Fruit fly (Drosophila melanogaster) whole organism, embryonic: ENCODE data around the gene CG13075.

ENCODE experiments used
- Atf6 ChIP-seq: fragments of 200-800 bp; sonication (Bioruptor generic); IDR thresholded peaks from 2 replicates; pipeline ENCODE4 v1.3.6; 2022; ENCODE audit warnings: missing biosample characterization, missing genetic modification characterization
- C15 ChIP-seq: fragments of 200-800 bp; sonication (Bioruptor generic); IDR thresholded peaks from 3 replicates; pipeline ENCODE4 v1.3.6; 2022; ENCODE audit warnings: missing biosample characterization, missing genetic modification characterization
- CG11504 ChIP-seq: fragments of 200-800 bp; sonication (Bioruptor generic); optimal IDR thresholded peaks from 3 replicates; lab custom pipeline; 2019; ENCODE audit warnings: missing biosample characterization, mild to moderate bottlenecking, missing genetic modification characterization, moderate library complexity
- CG12744 ChIP-seq: fragments of 200-800 bp; sonication (Bioruptor generic); optimal IDR thresholded peaks from 2 replicates; lab custom pipeline; 2016; ENCODE audit warnings: missing biosample characterization, missing genetic modification characterization
- CG13123 ChIP-seq: fragments of 200-800 bp; sonication (Bioruptor generic); optimal IDR thresholded peaks from 2 replicates; lab custom pipeline; 2016; ENCODE audit warnings: missing biosample characterization, missing genetic modification characterization
- CG13296 ChIP-seq: fragments of 200-800 bp; sonication (Bioruptor generic); optimal IDR thresholded peaks from 3 replicates; lab custom pipeline; 2018; ENCODE audit warnings: missing biosample characterization, mild to moderate bottlenecking, missing genetic modification characterization
- CG15269 ChIP-seq: fragments of 200-800 bp; sonication (Bioruptor generic); optimal IDR thresholded peaks from 2 replicates; lab custom pipeline; 2018; ENCODE audit warnings: missing biosample characterization, mild to moderate bottlenecking, missing genetic modification characterization, moderate library complexity
- CG15696 ChIP-seq: fragments of 200-800 bp; sonication (Bioruptor generic); optimal IDR thresholded peaks from 2 replicates; lab custom pipeline; 2019; ENCODE audit warnings: missing biosample characterization, mild to moderate bottlenecking, missing genetic modification characterization, moderate library complexity
- CG16779 ChIP-seq: fragments of 200-800 bp; sonication (Bioruptor generic); IDR thresholded peaks from 2 replicates; pipeline ENCODE4 v1.3.6; 2022; ENCODE audit warnings: missing biosample characterization, missing genetic modification characterization
- CG17612 ChIP-seq: fragments of 200-800 bp; sonication (Bioruptor generic); IDR thresholded peaks from 2 replicates; pipeline ENCODE4 v1.3.6; 2022; ENCODE audit warnings: missing biosample characterization, missing genetic modification characterization
- CG17829 ChIP-seq: fragments of 200-800 bp; optimal IDR thresholded peaks from 2 replicates; lab custom pipeline; 2019; ENCODE audit warnings: missing biosample characterization, mild to moderate bottlenecking, missing genetic modification characterization, moderate library complexity
- CG18599 ChIP-seq: fragments of 200-800 bp; sonication (Bioruptor generic); optimal IDR thresholded peaks from 3 replicates; lab custom pipeline; 2017; ENCODE audit warnings: missing biosample characterization, missing genetic modification characterization, mild to moderate bottlenecking, moderate library complexity, missing genetic modification reagents
- CG3838 ChIP-seq: fragments of 200-800 bp; sonication (Bioruptor generic); optimal IDR thresholded peaks from 3 replicates; lab custom pipeline; 2016; ENCODE audit warnings: missing biosample characterization, missing genetic modification characterization
- CG3847 ChIP-seq: fragments of 200-800 bp; sonication (Bioruptor generic); IDR thresholded peaks from 2 replicates; pipeline ENCODE4 v1.3.6; 2022; ENCODE audit warnings: missing biosample characterization, missing genetic modification characterization
- CG4282 ChIP-seq: fragments of 200-800 bp; sonication (Bioruptor generic); optimal IDR thresholded peaks from 2 replicates; lab custom pipeline; 2016; ENCODE audit warnings: missing biosample characterization, missing genetic modification characterization
- CG4328 ChIP-seq: fragments of 200-800 bp; sonication (Bioruptor generic); optimal IDR thresholded peaks from 3 replicates; lab custom pipeline; 2017; ENCODE audit warnings: missing biosample characterization, missing genetic modification reagents, missing genetic modification characterization
- CG6683 ChIP-seq: fragments of 200-800 bp; sonication (Bioruptor generic); optimal IDR thresholded peaks from 2 replicates; lab custom pipeline; 2017; ENCODE audit warnings: missing biosample characterization, mild to moderate bottlenecking, missing genetic modification characterization, missing genetic modification reagents
- CG7556 ChIP-seq: fragments of 200-800 bp; sonication (Bioruptor generic); optimal IDR thresholded peaks from 2 replicates; lab custom pipeline; 2017; ENCODE audit warnings: missing biosample characterization, mild to moderate bottlenecking, missing genetic modification characterization
- CG7987 ChIP-seq: fragments of 200-800 bp; sonication (Bioruptor generic); optimal IDR thresholded peaks from 2 replicates; lab custom pipeline; 2018; ENCODE audit warnings: missing biosample characterization, mild to moderate bottlenecking, missing genetic modification characterization, moderate library complexity
- CG9797 ChIP-seq: fragments of 200-800 bp; sonication (Bioruptor generic); optimal IDR thresholded peaks from 3 replicates; lab custom pipeline; 2018; ENCODE audit warnings: missing biosample characterization, mild to moderate bottlenecking, missing genetic modification characterization
- CHES-1-like ChIP-seq: fragments of 200-800 bp; sonication (Bioruptor generic); optimal IDR thresholded peaks from 2 replicates; lab custom pipeline; 2016; ENCODE audit warnings: missing biosample characterization, missing genetic modification characterization
- HLHmδ ChIP-seq: fragments of 200-800 bp; sonication (Bioruptor generic); optimal IDR thresholded peaks from 2 replicates; lab custom pipeline; 2018; ENCODE audit warnings: missing biosample characterization, mild to moderate bottlenecking, missing genetic modification characterization, moderate library complexity
- Hmr ChIP-seq: fragments of 200-800 bp; sonication (Bioruptor generic); optimal IDR thresholded peaks from 3 replicates; lab custom pipeline; 2017; ENCODE audit warnings: mild to moderate bottlenecking, missing biosample characterization, missing genetic modification reagents, missing genetic modification characterization
- Hsf ChIP-seq: fragments of 200-800 bp; sonication (Bioruptor generic); optimal IDR thresholded peaks from 3 replicates; lab custom pipeline; 2016; ENCODE audit warnings: missing biosample characterization, missing genetic modification characterization
- Lpt ChIP-seq: fragments of >200 bp; optimal IDR thresholded peaks from 2 replicates; lab custom pipeline; 2018; ENCODE audit warnings: missing biosample characterization, missing genetic modification characterization
- MTF-1 ChIP-seq: fragments of 200-800 bp; sonication (Bioruptor generic); optimal IDR thresholded peaks from 2 replicates; lab custom pipeline; 2018; ENCODE audit warnings: missing biosample characterization, mild to moderate bottlenecking, missing genetic modification characterization, borderline replicate concordance
- Mes4 ChIP-seq: fragments of 200-800 bp; sonication (Bioruptor generic); optimal IDR thresholded peaks from 2 replicates; lab custom pipeline; 2016; ENCODE audit warnings: missing biosample characterization, missing genetic modification characterization
- Mrtf ChIP-seq: fragments of 200-800 bp; sonication (Bioruptor generic); IDR thresholded peaks from 3 replicates; pipeline ENCODE4 v1.3.6; 2022; ENCODE audit warnings: missing biosample characterization, missing genetic modification characterization
- Oaz ChIP-seq: fragments of 200-800 bp; sonication (Bioruptor generic); IDR thresholded peaks from 2 replicates; pipeline ENCODE4 v1.3.6; 2022; ENCODE audit warnings: missing biosample characterization, missing genetic modification characterization
- Spps ChIP-seq: fragments of 200-800 bp; sonication (Bioruptor generic); optimal IDR thresholded peaks from 2 replicates; lab custom pipeline; 2018; ENCODE audit warnings: missing biosample characterization, mild to moderate bottlenecking, missing genetic modification characterization
- Vsx1 ChIP-seq: fragments of 200-800 bp; sonication (Bioruptor generic); optimal IDR thresholded peaks from 2 replicates; lab custom pipeline; 2017; ENCODE audit warnings: missing biosample characterization, mild to moderate bottlenecking, missing genetic modification characterization, missing genetic modification reagents
- az2 ChIP-seq: fragments of 200-800 bp; sonication (Bioruptor generic); optimal IDR thresholded peaks from 3 replicates; lab custom pipeline; 2016; ENCODE audit warnings: missing biosample characterization, missing genetic modification characterization
- bab2 ChIP-seq: fragments of 200-800 bp; sonication (Bioruptor generic); optimal IDR thresholded peaks from 2 replicates; lab custom pipeline; 2016; ENCODE audit warnings: missing biosample characterization, missing genetic modification characterization
- bowl ChIP-seq: fragments of 200-800 bp; sonication (Bioruptor generic); IDR thresholded peaks from 2 replicates; pipeline ENCODE4 v1.3.6; 2022; ENCODE audit warnings: missing biosample characterization, missing genetic modification characterization
- en ChIP-seq: fragments of 200-800 bp; sonication (Bioruptor generic); optimal IDR thresholded peaks from 2 replicates; lab custom pipeline; 2016; ENCODE audit warnings: missing biosample characterization, missing genetic modification characterization
- ewg ChIP-seq: fragments of 200-800 bp; sonication (Bioruptor generic); optimal IDR thresholded peaks from 3 replicates; lab custom pipeline; 2017; ENCODE audit warnings: mild to moderate bottlenecking, missing biosample characterization, missing genetic modification reagents, missing genetic modification characterization
- exex ChIP-seq: fragments of 200-800 bp; sonication (Bioruptor generic); optimal IDR thresholded peaks from 4 replicates; lab custom pipeline; 2018; ENCODE audit warnings: missing biosample characterization, mild to moderate bottlenecking, missing genetic modification characterization, moderate library complexity
- gro ChIP-seq: fragments of 200-800 bp; sonication (Bioruptor generic); optimal IDR thresholded peaks from 2 replicates; lab custom pipeline; 2016; ENCODE audit warnings: missing biosample characterization, missing genetic modification characterization
- gt ChIP-seq: fragments of 200-800 bp; sonication (Bioruptor generic); IDR thresholded peaks from 2 replicates; pipeline ENCODE4 v1.3.6; 2022; ENCODE audit warnings: missing biosample characterization, missing genetic modification characterization
- hbn ChIP-seq: fragments of 200-800 bp; sonication (Bioruptor generic); IDR thresholded peaks from 2 replicates; pipeline ENCODE4 v1.3.6; 2022; ENCODE audit warnings: missing biosample characterization, missing genetic modification characterization; ENCODE audit not compliant: partially characterized antibody
- kay ChIP-seq: fragments of 200-800 bp; sonication (Bioruptor generic); optimal IDR thresholded peaks from 2 replicates; lab custom pipeline; 2016; ENCODE audit warnings: missing biosample characterization, missing genetic modification characterization
- nom ChIP-seq: fragments of 200-800 bp; sonication (Bioruptor generic); optimal IDR thresholded peaks from 2 replicates; lab custom pipeline; 2017; ENCODE audit warnings: missing biosample characterization, missing genetic modification characterization, mild to moderate bottlenecking, moderate library complexity, missing genetic modification reagents
- odd ChIP-seq: fragments of 200-800 bp; sonication (Bioruptor generic); optimal IDR thresholded peaks from 2 replicates; lab custom pipeline; 2017; ENCODE audit warnings: missing biosample characterization, mild to moderate bottlenecking, missing genetic modification characterization
- org-1 ChIP-seq: fragments of 200-800 bp; sonication (Bioruptor generic); optimal IDR thresholded peaks from 2 replicates; lab custom pipeline; 2017; ENCODE audit warnings: missing biosample characterization, missing genetic modification characterization
- tll ChIP-seq, 2 experiments: fragments of 200-800 bp in 1 of 2; fragments of >200 bp in 1 of 2; sonication (Bioruptor generic) in 1 of 2; optimal IDR thresholded peaks; 2 replicates each; lab custom pipeline; 2017 to 2019; ENCODE audit warnings: missing biosample characterization in 2 of 2, missing genetic modification characterization in 2 of 2, mild to moderate bottlenecking in 1 of 2, moderate library complexity in 1 of 2
- zen2 ChIP-seq: fragments of 200-800 bp; sonication (Bioruptor generic); IDR thresholded peaks from 3 replicates; pipeline ENCODE4 v1.3.6; 2022; ENCODE audit warnings: missing biosample characterization, missing genetic modification characterization; ENCODE audit not compliant: partially characterized antibody

CG13075 gene

dm6 chr3L:16045083-16045830 is 38.5 kb upstream of the CG13075 start (continued):
- TF ChIP-seq Atf6 (peak; percentile 60), CG11504 (tag; lab: Kevin White, UChicago) (peak; percentile 57), Hmr (GFP tag; lab: Kevin White, UChicago) (peak; percentile 59), org-1 (GFP tag; lab: Kevin White, UChicago) (peak; percentile 32), Hsf (GFP tag; lab: Kevin White, UChicago) (peak; percentile 0), CG3847 (0 out of 2 replicates have a peak, but pooled peaks have one; percentile 30)

DNA sequence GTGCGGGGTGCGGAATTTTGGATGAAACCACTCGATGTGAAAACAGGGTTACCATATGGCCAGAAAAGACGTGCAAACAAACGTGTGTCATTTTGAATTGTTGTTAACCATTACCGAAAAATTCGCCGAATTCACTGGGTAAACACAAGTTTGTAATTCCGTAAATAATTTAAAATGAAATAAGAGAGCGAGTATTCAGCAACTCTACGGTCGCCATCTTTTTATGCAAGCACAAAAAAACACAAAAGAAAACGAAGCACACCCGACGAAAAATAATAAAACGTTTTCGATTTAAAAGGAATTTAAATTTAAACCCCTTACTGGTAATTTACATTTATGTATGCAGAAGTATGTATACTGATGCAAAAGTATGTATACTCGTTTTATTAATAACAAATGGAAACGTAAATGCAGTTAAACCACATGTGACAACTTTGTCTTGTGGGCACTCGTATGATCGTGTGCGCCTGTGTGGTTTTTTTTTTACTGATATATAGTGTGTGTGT is 37.9 kb upstream of the CG13075 start:
- TF ChIP-seq gt (peak; percentile 53; the same call in 1 of the 2 replicates), en (GFP tag; lab: Kevin White, UChicago) (peak; percentile 84), CG7987 (peak; percentile 72), CG4282 (peak; percentile 78), Spps (tag; lab: Kevin White, UChicago) (peak; percentile 93), Mrtf (peak; percentile 88), CG13296 (GFP tag; lab: Kevin White, UChicago) (peak; percentile 96), CG16779 (GFP tag; lab: Robert Waterston, UW) (peak; percentile 75; the same call in 1 of the 2 replicates), MTF-1 (peak; percentile 86), az2 (GFP tag; lab: Kevin White, UChicago) (peak; percentile 98), CG17612 (GFP tag; lab: Robert Waterston, UW) (peak; percentile 36; the same call in 1 of the 2 replicates), C15 (GFP tag; lab: Robert Waterston, UW) (peak; percentile 84; the same call in 2 of the 3 replicates), hbn (no peak), CG12744 (GFP tag; lab: Kevin White, UChicago) (peak; percentile 91), kay (peak; percentile 62), Mes4 (GFP tag; lab: Kevin White, UChicago) (peak; percentile 80), CG17829 (peak; percentile 97), CG15696 (tag; lab: Kevin White, UChicago) (peak; percentile 92), nom (peak; percentile 89), CHES-1-like (GFP tag; lab: Kevin White, UChicago) (peak; percentile 91), bab2 (GFP tag; lab: Kevin White, UChicago) (peak; percentile 84), CG4328 (GFP tag; lab: Kevin White, UChicago) (peak; percentile 75), CG13123 (GFP tag; lab: Kevin White, UChicago) (peak; percentile 80), Oaz (GFP tag; lab: Robert Waterston, UW) (peak; percentile 83), tll (GFP tag; optimal IDR thresholded peaks at IDR 0.05; lab: Kevin White, UChicago) (peak in 1 of 2 experiments; percentile 0), CG9797 (peak; percentile 6), ewg (GFP tag; lab: Kevin White, UChicago) (peak; percentile 89), CG18599 (peak; percentile 96), gro (GFP tag; lab: Kevin White, UChicago) (peak; percentile 93), CG6683 (peak; percentile 83), zen2 (no peak), odd (peak; percentile 91), Lpt (no peak), bowl (GFP tag; lab: Robert Waterston, UW) (peak; percentile 85; the same call in 1 of the 2 replicates), CG15269 (tag; lab: Kevin White, UChicago) (peak; percentile 97), CG3838 (GFP tag; lab: Kevin White, UChicago) (peak; percentile 51), HLHmδ (GFP tag; lab: Kevin White, UChicago) (no peak), exex (peak; percentile 77), CG7556 (peak; percentile 89), Vsx1 (GFP tag; lab: Kevin White, UChicago) (peak; percentile 77)
